Worm (Caenorhabditis elegans) whole organism, L3 larva: ENCODE results near the gene egl-23.
A peak's percentile ranks its signal among the peaks of the same experiment; 100 is the strongest.

Source experiments
- R02D3.7 ChIP-seq: fragments of 150-350 bp; optimal IDR thresholded peaks from 2 replicates; lab custom pipeline; 2014; ENCODE audit warnings: missing biosample characterization, missing genetic modification characterization
- ZK546.5 ChIP-seq: sonication (generic microtip); optimal IDR thresholded peaks from 2 replicates; lab custom pipeline; 2017; ENCODE audit warnings: missing biosample characterization, missing genetic modification characterization
- aly-2 ChIP-seq: fragments of 150-350 bp; optimal IDR thresholded peaks from 2 replicates; lab custom pipeline; 2014; ENCODE audit warnings: missing biosample characterization, missing genetic modification characterization
- ama-1 ChIP-seq: fragments of 150-350 bp; optimal IDR thresholded peaks from 2 replicates; lab custom pipeline; 2018
- ceh-16 ChIP-seq: sonication (generic microtip); optimal IDR thresholded peaks from 2 replicates; lab custom pipeline; 2017; ENCODE audit warnings: missing biosample characterization, missing genetic modification characterization
- ceh-28 ChIP-seq: fragments of 150-350 bp; optimal IDR thresholded peaks from 2 replicates; lab custom pipeline; 2014; ENCODE audit warnings: missing biosample characterization, missing genetic modification reagents, missing genetic modification characterization
- ceh-82 ChIP-seq: fragments of 150-350 bp; optimal IDR thresholded peaks from 2 replicates; lab custom pipeline; 2014; ENCODE audit warnings: missing biosample characterization, missing genetic modification characterization
- ceh-9 ChIP-seq: sonication (generic microtip); optimal IDR thresholded peaks from 2 replicates; lab custom pipeline; 2018; ENCODE audit warnings: missing biosample characterization, missing genetic modification characterization
- egl-5 ChIP-seq: fragments of 150-350 bp; optimal IDR thresholded peaks from 2 replicates; lab custom pipeline; 2017; ENCODE audit warnings: missing biosample characterization, missing genetic modification reagents, missing genetic modification characterization, inconsistent platforms
- elt-1 ChIP-seq: fragments of 150-350 bp; optimal IDR thresholded peaks from 2 replicates; lab custom pipeline; 2014; ENCODE audit warnings: missing biosample characterization, missing genetic modification characterization
- elt-2 ChIP-seq: sonication (generic microtip); optimal IDR thresholded peaks from 2 replicates; lab custom pipeline; 2016; ENCODE audit warnings: missing genetic modification reagents, mild to moderate bottlenecking, missing genetic modification characterization, missing compliant biosample characterization
- elt-3 ChIP-seq, 3 experiments: fragments of 150-350 bp in 1 of 3; sonication (generic microtip) in 2 of 3; optimal IDR thresholded peaks; 2 replicates in 2 of 3; 4 replicates in 1 of 3; lab custom pipeline; 2014 to 2017; ENCODE audit warnings: missing biosample characterization in 3 of 3, missing genetic modification characterization in 3 of 3
- fkh-10 ChIP-seq: sonication (generic microtip); optimal IDR thresholded peaks from 2 replicates; lab custom pipeline; 2017; ENCODE audit warnings: missing biosample characterization, missing genetic modification reagents, missing genetic modification characterization
- fkh-2 ChIP-seq: fragments of 150-350 bp; optimal IDR thresholded peaks from 2 replicates; lab custom pipeline; 2014; ENCODE audit warnings: missing biosample characterization, missing genetic modification reagents, missing genetic modification characterization
- fos-1 ChIP-seq: fragments of 150-350 bp; optimal IDR thresholded peaks from 2 replicates; lab custom pipeline; 2014; ENCODE audit warnings: missing biosample characterization, missing genetic modification characterization
- hmg-11 ChIP-seq: sonication (generic microtip); optimal IDR thresholded peaks from 2 replicates; lab custom pipeline; 2016; ENCODE audit warnings: missing genetic modification characterization, missing compliant biosample characterization
- jun-1 ChIP-seq: fragments of 150-350 bp; optimal IDR thresholded peaks from 2 replicates; lab custom pipeline; 2014; ENCODE audit warnings: missing biosample characterization, missing genetic modification reagents, missing genetic modification characterization
- lin-15B ChIP-seq: fragments of 150-350 bp; optimal IDR thresholded peaks from 2 replicates; lab custom pipeline; 2014; ENCODE audit warnings: missing biosample characterization, missing genetic modification characterization
- lin-39 ChIP-seq: fragments of 150-350 bp; optimal IDR thresholded peaks from 2 replicates; lab custom pipeline; 2018; ENCODE audit warnings: missing biosample characterization, missing genetic modification reagents, missing genetic modification characterization
- lsy-12 ChIP-seq: sonication (generic microtip); optimal IDR thresholded peaks from 2 replicates; lab custom pipeline; 2016; ENCODE audit warnings: mild to moderate bottlenecking, missing genetic modification characterization, missing compliant biosample characterization
- mdl-1 ChIP-seq: fragments of 150-350 bp; optimal IDR thresholded peaks from 2 replicates; lab custom pipeline; 2014; ENCODE audit warnings: missing biosample characterization, missing genetic modification characterization
- nfya-1 ChIP-seq: sonication (generic microtip); optimal IDR thresholded peaks from 2 replicates; lab custom pipeline; 2017; ENCODE audit warnings: missing genetic modification characterization, mild to moderate bottlenecking, missing compliant biosample characterization, antibody characterized with exemption, moderate library complexity; ENCODE audit not compliant: insufficient read depth
- nhr-11 ChIP-seq: fragments of 150-350 bp; optimal IDR thresholded peaks from 2 replicates; lab custom pipeline; 2014; ENCODE audit warnings: missing biosample characterization, missing genetic modification characterization
- nhr-12 ChIP-seq: fragments of 150-350 bp; optimal IDR thresholded peaks from 2 replicates; lab custom pipeline; 2014; ENCODE audit warnings: missing biosample characterization, missing genetic modification characterization
- nhr-23 ChIP-seq: fragments of 150-350 bp; optimal IDR thresholded peaks from 2 replicates; lab custom pipeline; 2014; ENCODE audit warnings: missing biosample characterization, missing genetic modification reagents, missing genetic modification characterization
- nhr-25 ChIP-seq: sonication (generic microtip); optimal IDR thresholded peaks from 2 replicates; lab custom pipeline; 2017; ENCODE audit warnings: missing biosample characterization, missing genetic modification characterization
- nhr-28 ChIP-seq: fragments of 150-350 bp; optimal IDR thresholded peaks from 2 replicates; lab custom pipeline; 2014; ENCODE audit warnings: missing biosample characterization, missing genetic modification characterization
- nhr-43 ChIP-seq: sonication (generic microtip); optimal IDR thresholded peaks from 2 replicates; lab custom pipeline; 2016; ENCODE audit warnings: mild to moderate bottlenecking, missing genetic modification characterization, missing compliant biosample characterization; ENCODE audit not compliant: poor library complexity, severe bottlenecking
- nhr-67 ChIP-seq: fragments of 150-350 bp; optimal IDR thresholded peaks from 2 replicates; lab custom pipeline; 2014; ENCODE audit warnings: missing biosample characterization, missing genetic modification characterization
- nhr-76 ChIP-seq: fragments of 150-350 bp; sonication (generic microtip); optimal IDR thresholded peaks from 5 replicates; lab custom pipeline; 2014; ENCODE audit warnings: missing biosample characterization, missing genetic modification characterization
- pha-4 ChIP-seq: fragments of 150-350 bp; optimal IDR thresholded peaks from 2 replicates; lab custom pipeline; 2014; ENCODE audit warnings: missing biosample characterization, missing genetic modification reagents, missing genetic modification characterization
- pqm-1 ChIP-seq: fragments of 150-350 bp; optimal IDR thresholded peaks from 2 replicates; lab custom pipeline; 2017; ENCODE audit warnings: missing biosample characterization, missing genetic modification characterization, inconsistent platforms
- sea-2 ChIP-seq: fragments of 150-350 bp; sonication (generic microtip); optimal IDR thresholded peaks from 4 replicates; lab custom pipeline; 2014; ENCODE audit warnings: missing biosample characterization, missing genetic modification reagents, missing genetic modification characterization
- skn-1 ChIP-seq: fragments of 150-350 bp; optimal IDR thresholded peaks from 2 replicates; lab custom pipeline; 2014; ENCODE audit warnings: missing biosample characterization, missing genetic modification characterization
- snpc-4 ChIP-seq: fragments of 150-350 bp; optimal IDR thresholded peaks from 2 replicates; lab custom pipeline; 2014; ENCODE audit warnings: missing biosample characterization, missing genetic modification characterization
- tbx-2 ChIP-seq: sonication (generic microtip); optimal IDR thresholded peaks from 2 replicates; lab custom pipeline; 2016; ENCODE audit warnings: mild to moderate bottlenecking, missing genetic modification characterization, missing compliant biosample characterization
- unc-62 ChIP-seq: fragments of 150-350 bp; sonication (generic microtip); optimal IDR thresholded peaks from 4 replicates; lab custom pipeline; 2014; ENCODE audit warnings: missing biosample characterization, missing genetic modification reagents, missing genetic modification characterization
- ztf-11 ChIP-seq: fragments of 150-350 bp; optimal IDR thresholded peaks from 2 replicates; lab custom pipeline; 2014; ENCODE audit warnings: missing biosample characterization, missing genetic modification characterization
- ztf-4 ChIP-seq: fragments of 150-350 bp; optimal IDR thresholded peaks from 2 replicates; lab custom pipeline; 2014; ENCODE audit warnings: missing biosample characterization, missing genetic modification characterization

The egl-23 gene

DNA sequence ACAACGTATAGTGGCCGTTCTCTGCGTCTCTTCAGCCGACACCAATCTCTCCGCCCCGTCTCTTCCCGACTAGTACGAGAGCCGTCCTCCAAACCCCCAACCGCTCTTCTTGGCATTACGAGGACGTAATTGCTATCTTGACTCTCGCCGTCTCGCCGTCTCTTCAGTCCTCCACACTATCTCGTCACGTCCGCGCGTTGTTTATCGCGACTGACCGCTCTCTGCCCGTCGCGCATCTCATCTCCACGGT is 44.5 kb downstream of the egl-23 start:
- TF ChIP-seq hmg-11 (tag; lab: Kevin White, UChicago), result peak; percentile 78
- no peak for TF ChIP-seq fos-1
- peak; percentile 61 for TF ChIP-seq snpc-4
- TF ChIP-seq nhr-25 (tag; lab: Kevin White, UChicago), result peak; percentile 38
- TF ChIP-seq jun-1 (tag; lab: Kevin White, UChicago), result no peak
- TF ChIP-seq elt-2 (tag; lab: Kevin White, UChicago), result peak; percentile 71
- no peak for TF ChIP-seq elt-3 (tag; optimal IDR thresholded peaks at IDR 0.05; lab: Kevin White, UChicago)
- no peak for TF ChIP-seq lin-15B (tag; lab: Kevin White, UChicago)
- no peak for TF ChIP-seq unc-62
- TF ChIP-seq egl-5, result no peak
- no peak for TF ChIP-seq ceh-82 (tag; lab: Kevin White, UChicago)
- peak; percentile 83 for TF ChIP-seq fkh-2 (tag; lab: Kevin White, UChicago)
- no peak for TF ChIP-seq aly-2 (tag; lab: Kevin White, UChicago)
- TF ChIP-seq nhr-67 (tag; lab: Kevin White, UChicago), result no peak
- TF ChIP-seq sea-2 (GFP tag; lab: Kevin White, UChicago), result peak; percentile 13
- no peak for TF ChIP-seq nhr-28 (tag; lab: Kevin White, UChicago)
- TF ChIP-seq, all 47 proteins: peak for 6

DNA sequence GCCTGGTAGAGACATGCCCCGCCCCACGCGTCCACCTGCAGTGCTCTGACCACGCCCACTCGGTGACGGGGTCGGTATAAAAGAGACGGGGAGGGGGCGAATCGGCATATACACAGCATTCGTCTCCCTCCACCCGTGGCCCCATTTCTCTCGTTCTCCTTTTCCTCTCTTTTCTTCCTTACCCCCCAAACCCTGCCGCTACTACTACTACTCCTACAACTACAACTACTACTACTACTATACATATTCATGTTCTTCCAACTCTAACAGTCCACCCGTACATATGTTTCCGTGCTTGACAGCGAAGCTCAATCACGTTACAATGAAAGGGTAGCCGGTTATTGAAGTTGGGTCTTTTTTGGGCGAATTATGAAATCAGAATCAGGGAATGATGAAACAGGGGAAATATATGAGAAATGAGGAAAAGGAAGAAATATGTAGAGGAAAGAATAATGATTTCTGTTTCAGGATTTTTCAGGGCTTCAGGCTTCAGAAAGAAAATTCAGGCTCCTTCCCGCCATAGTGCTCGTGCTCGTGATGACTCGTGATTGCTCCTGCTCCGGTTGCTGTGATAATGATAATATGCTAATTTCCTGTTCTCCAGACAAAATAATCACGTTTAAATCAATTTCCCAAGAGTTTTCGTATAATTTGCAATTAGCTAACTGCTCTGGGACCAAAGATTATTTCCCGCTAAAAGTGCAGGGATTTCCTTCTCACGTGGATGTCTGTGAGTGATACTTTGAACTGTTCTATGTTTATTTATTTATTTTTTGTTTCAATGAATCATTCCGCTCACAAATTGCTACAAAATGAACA is 45.1 kb downstream of the egl-23 start:
- TF ChIP-seq nhr-23 (tag; lab: Kevin White, UChicago) (peak; percentile 74), nhr-28 (tag; lab: Kevin White, UChicago) (no peak), nhr-67 (tag; lab: Kevin White, UChicago) (peak; percentile 64), fos-1 (peak; percentile 44), lin-15B (tag; lab: Kevin White, UChicago) (peak; percentile 71), nhr-43 (tag; lab: Kevin White, UChicago) (peak; percentile 85), mdl-1 (tag; lab: Kevin White, UChicago) (peak; percentile 77), ceh-9 (tag; lab: Kevin White, UChicago) (no peak), elt-1 (tag; lab: Kevin White, UChicago) (no peak), ztf-4 (tag; lab: Kevin White, UChicago) (peak; percentile 31), aly-2 (tag; lab: Kevin White, UChicago) (peak; percentile 87), lin-39 (tag; lab: Kevin White, UChicago) (peak; percentile 94), ztf-11 (no peak), fkh-10 (peak; percentile 57), nfya-1 (tag; lab: Kevin White, UChicago) (peak; percentile 95), nhr-76 (peak; percentile 15), lsy-12 (peak; percentile 80), jun-1 (tag; lab: Kevin White, UChicago) (no peak), skn-1 (tag; lab: Kevin White, UChicago) (peak; percentile 81), pha-4 (peak; percentile 83), ama-1 (lab: Kevin White, UChicago) (peak; percentile 100), nhr-11 (no peak), unc-62 (peak; percentile 5), ceh-82 (tag; lab: Kevin White, UChicago) (peak; percentile 79), nhr-25 (tag; lab: Kevin White, UChicago) (peak; percentile 28), R02D3.7 (tag; lab: Kevin White, UChicago) (peak; percentile 42), egl-5 (peak; percentile 51), fkh-2 (tag; lab: Kevin White, UChicago) (peak; percentile 34), ceh-28 (tag; lab: Kevin White, UChicago) (peak; percentile 79), hmg-11 (tag; lab: Kevin White, UChicago) (peak; percentile 4), sea-2 (GFP tag; lab: Kevin White, UChicago) (no peak), ceh-16 (no peak), elt-3 (tag; optimal IDR thresholded peaks at IDR 0.05; lab: Kevin White, UChicago) (peak in 1 of 3 experiments; percentile 39), nhr-12 (tag; lab: Kevin White, UChicago) (no peak), pqm-1 (tag; lab: Kevin White, UChicago) (peak; percentile 49), tbx-2 (tag; lab: Kevin White, UChicago) (peak; percentile 79), ZK546.5 (tag; lab: Kevin White, UChicago) (no peak)
- TF ChIP-seq, all 47 proteins: peak for 27
